Worm (Caenorhabditis elegans) whole organism, early embryonic: ENCODE results near the gene W04B5.8.

Experiments used
- B0310.2 ChIP-seq: sonication (generic microtip); optimal IDR thresholded peaks from 2 replicates; lab custom pipeline; 2016; ENCODE audit warnings: mild to moderate bottlenecking, missing genetic modification characterization, missing compliant biosample characterization
- F13C5.2 ChIP-seq: sonication (generic microtip); optimal IDR thresholded peaks from 2 replicates; lab custom pipeline; 2017; ENCODE audit warnings: mild to moderate bottlenecking, missing genetic modification characterization, inconsistent platforms, missing compliant biosample characterization
- aly-1 ChIP-seq: sonication (generic microtip); optimal IDR thresholded peaks from 2 replicates; lab custom pipeline; 2016; ENCODE audit warnings: missing genetic modification characterization, missing compliant biosample characterization
- ama-1 ChIP-seq: fragments of 150-350 bp; optimal IDR thresholded peaks from 2 replicates; lab custom pipeline; 2014
- ceh-13 ChIP-seq: fragments of 200-800 bp; sonication (Bioruptor generic); optimal IDR thresholded peaks from 2 replicates; lab custom pipeline; 2018; ENCODE audit warnings: mild to moderate bottlenecking, missing genetic modification characterization, missing compliant biosample characterization
- ceh-36 ChIP-seq: sonication (generic microtip); optimal IDR thresholded peaks from 2 replicates; lab custom pipeline; 2016; ENCODE audit warnings: missing genetic modification characterization, inconsistent platforms, missing compliant biosample characterization
- ets-7 ChIP-seq: sonication (generic microtip); optimal IDR thresholded peaks from 2 replicates; lab custom pipeline; 2016; ENCODE audit warnings: missing genotype, missing genetic modification characterization, missing compliant biosample characterization
- flt-1 ChIP-seq: fragments of 200-800 bp; sonication (Bioruptor generic); IDR thresholded peaks from 2 replicates; pipeline ENCODE4 v1.3.6; 2022; ENCODE audit warnings: missing genetic modification characterization, missing compliant biosample characterization
- hmbx-1 ChIP-seq: sonication (generic microtip); optimal IDR thresholded peaks from 2 replicates; lab custom pipeline; 2016; ENCODE audit warnings: mild to moderate bottlenecking, missing genetic modification characterization, missing compliant biosample characterization
- hmg-4 ChIP-seq: fragments of 200-800 bp; sonication (Bioruptor generic); optimal IDR thresholded peaks from 2 replicates; lab custom pipeline; 2018; ENCODE audit warnings: mild to moderate bottlenecking, missing genetic modification characterization, missing compliant biosample characterization
- hnd-1 ChIP-seq: sonication (generic microtip); optimal IDR thresholded peaks from 2 replicates; lab custom pipeline; 2016; ENCODE audit warnings: missing genetic modification characterization, missing compliant biosample characterization
- pes-1 ChIP-seq: fragments of 200-800 bp; sonication (Bioruptor generic); IDR thresholded peaks from 2 replicates; pipeline ENCODE4 v1.3.6; 2022; ENCODE audit warnings: missing genetic modification reagents, missing genetic modification characterization, missing compliant biosample characterization
- scrt-1 ChIP-seq: fragments of 200-800 bp; sonication (Bioruptor generic); IDR thresholded peaks from 2 replicates; pipeline ENCODE4 v1.3.6; 2022; ENCODE audit warnings: missing genetic modification characterization, missing compliant biosample characterization
- sea-1 ChIP-seq: fragments of 200-800 bp; sonication (Bioruptor generic); conservative IDR thresholded peaks from 2 replicates; pipeline ENCODE4 v1.3.6; 2022; ENCODE audit warnings: missing genetic modification characterization, missing compliant biosample characterization
- tbx-11 ChIP-seq: fragments of 200-800 bp; sonication (Bioruptor generic); IDR thresholded peaks from 2 replicates; pipeline ENCODE4 v1.3.6; 2022; ENCODE audit warnings: missing genetic modification characterization, missing compliant biosample characterization
- tbx-37 ChIP-seq: fragments of 200-800 bp; sonication (Bioruptor generic); conservative IDR thresholded peaks from 2 replicates; pipeline ENCODE4 v1.3.6; 2022; ENCODE audit warnings: missing genetic modification reagents, missing genetic modification characterization, missing compliant biosample characterization
- tra-4 ChIP-seq: sonication (generic microtip); optimal IDR thresholded peaks from 2 replicates; lab custom pipeline; 2017; ENCODE audit warnings: missing genetic modification characterization, missing compliant biosample characterization

Gene W04B5.8

ce11 chrIII:2426122-2426521 lies at the start of gene W04B5.8:
W04B5.8 (plus strand) TSS chrIII:2426316.
- no peak for TF ChIP-seq hmg-4 (GFP tag; lab: Kevin White, UChicago)
- no peak for TF ChIP-seq flt-1
- no peak for TF ChIP-seq tra-4 (tag; lab: Kevin White, UChicago)
- no peak for TF ChIP-seq ama-1 (lab: Kevin White, UChicago)
- TF ChIP-seq sea-1 (GFP tag; lab: Robert Waterston, UW): no peak
- TF ChIP-seq aly-1 (tag; lab: Kevin White, UChicago): no peak
- TF ChIP-seq hnd-1 (tag; lab: Kevin White, UChicago): no peak
- no peak for TF ChIP-seq scrt-1 (GFP tag; lab: Robert Waterston, UW)
- TF ChIP-seq tbx-11 (GFP tag; lab: Robert Waterston, UW): no peak
- no peak for TF ChIP-seq hmbx-1 (tag; lab: Kevin White, UChicago)
- no peak for TF ChIP-seq ceh-13 (GFP tag; lab: Kevin White, UChicago)
- TF ChIP-seq ets-7 (tag; lab: Kevin White, UChicago): no peak
- no peak for TF ChIP-seq tbx-37
- no peak for TF ChIP-seq B0310.2 (tag; lab: Kevin White, UChicago)

- TF ChIP-seq ets-7 (tag; lab: Kevin White, UChicago) (no peak), F13C5.2 (no peak), hnd-1 (tag; lab: Kevin White, UChicago) (no peak), hmg-4 (GFP tag; lab: Kevin White, UChicago) (no peak), hmbx-1 (tag; lab: Kevin White, UChicago) (no peak), ceh-36 (tag; lab: Kevin White, UChicago) (no peak), ama-1 (lab: Kevin White, UChicago) (no peak), flt-1 (no peak), aly-1 (tag; lab: Kevin White, UChicago) (no peak), tra-4 (tag; lab: Kevin White, UChicago) (no peak), pes-1 (no peak), tbx-11 (GFP tag; lab: Robert Waterston, UW) (no peak), scrt-1 (GFP tag; lab: Robert Waterston, UW) (no peak)
Observed at ce11 chrIII:2384364-2384763, 41.8 kb upstream of the W04B5.8 start.

DNA sequence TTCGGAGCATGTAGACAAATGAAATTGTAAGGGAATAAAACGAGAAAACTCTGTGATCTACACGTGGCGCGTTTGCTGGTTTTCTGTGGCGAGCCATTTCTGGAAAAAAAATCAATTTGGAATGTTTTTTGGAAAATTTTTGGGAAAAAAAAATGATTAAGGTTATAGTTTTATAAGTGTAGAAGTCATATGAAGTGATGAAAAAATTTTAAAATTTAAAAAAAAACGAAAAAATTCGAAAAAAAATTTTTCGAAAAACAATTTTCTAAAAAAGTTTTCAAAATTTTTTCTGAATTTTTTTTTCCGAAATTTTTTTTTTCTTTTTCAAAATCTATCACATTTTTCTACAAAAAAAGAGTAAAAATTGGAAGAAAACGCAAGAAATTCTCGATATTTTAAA lies 39.6 kb upstream of the W04B5.8 start, which contains the start of gene H14E04.3:
Gene H14E04.3 (minus strand): TSS at position 101 of the 400 bp plus-strand sequence.
- TF ChIP-seq flt-1 (no peak), tbx-11 (GFP tag; lab: Robert Waterston, UW) (no peak), B0310.2 (tag; lab: Kevin White, UChicago) (no peak), pes-1 (no peak), tbx-37 (no peak), hmbx-1 (tag; lab: Kevin White, UChicago) (no peak), ceh-36 (tag; lab: Kevin White, UChicago) (no peak), hmg-4 (GFP tag; lab: Kevin White, UChicago) (no peak), scrt-1 (GFP tag; lab: Robert Waterston, UW) (no peak), tra-4 (tag; lab: Kevin White, UChicago) (no peak), aly-1 (tag; lab: Kevin White, UChicago) (no peak), F13C5.2 (no peak), hnd-1 (tag; lab: Kevin White, UChicago) (no peak)

DNA sequence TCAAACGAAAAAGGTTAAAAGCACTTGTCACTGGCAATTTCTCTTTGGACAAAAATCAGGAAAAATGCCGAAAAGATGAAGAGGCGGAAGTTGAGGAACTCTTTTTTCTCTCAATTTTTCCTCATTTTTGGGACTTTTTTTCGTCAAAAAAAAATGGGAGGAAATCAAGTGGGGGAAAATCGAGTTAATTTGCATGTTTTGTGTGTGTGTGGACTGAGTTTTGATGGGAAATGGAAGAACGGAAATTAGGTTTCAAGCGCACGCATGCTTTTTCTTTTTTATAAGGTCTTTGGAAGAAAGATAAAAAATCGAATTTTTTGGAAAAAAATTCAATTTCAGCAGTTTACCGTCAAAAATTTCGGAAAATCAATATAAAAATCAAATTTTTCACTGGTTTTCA lies 34.4 kb upstream of the W04B5.8 start:
- TF ChIP-seq F13C5.2: no peak
- no peak for TF ChIP-seq B0310.2 (tag; lab: Kevin White, UChicago)
- TF ChIP-seq flt-1: no peak
- no peak for TF ChIP-seq sea-1 (GFP tag; lab: Robert Waterston, UW)
- no peak for TF ChIP-seq ceh-13 (GFP tag; lab: Kevin White, UChicago)
- no peak for TF ChIP-seq ets-7 (tag; lab: Kevin White, UChicago)
- TF ChIP-seq scrt-1 (GFP tag; lab: Robert Waterston, UW): no peak
- TF ChIP-seq hmg-4 (GFP tag; lab: Kevin White, UChicago): no peak
- no peak for TF ChIP-seq pes-1
- no peak for TF ChIP-seq ama-1 (lab: Kevin White, UChicago)
- TF ChIP-seq aly-1 (tag; lab: Kevin White, UChicago): no peak
- TF ChIP-seq ceh-36 (tag; lab: Kevin White, UChicago): no peak
- TF ChIP-seq tra-4 (tag; lab: Kevin White, UChicago): no peak
- no peak for TF ChIP-seq hnd-1 (tag; lab: Kevin White, UChicago)
- TF ChIP-seq hmbx-1 (tag; lab: Kevin White, UChicago): no peak
- TF ChIP-seq tbx-37: no peak
- TF ChIP-seq tbx-11 (GFP tag; lab: Robert Waterston, UW): no peak

ce11 chrIII:2393666-2394154 lies 32.4 kb upstream of the W04B5.8 start:
- TF ChIP-seq hnd-1 (tag; lab: Kevin White, UChicago): no peak
- no peak for TF ChIP-seq hmbx-1 (tag; lab: Kevin White, UChicago)
- no peak for TF ChIP-seq ceh-13 (GFP tag; lab: Kevin White, UChicago)
- TF ChIP-seq tra-4 (tag; lab: Kevin White, UChicago): no peak

DNA sequence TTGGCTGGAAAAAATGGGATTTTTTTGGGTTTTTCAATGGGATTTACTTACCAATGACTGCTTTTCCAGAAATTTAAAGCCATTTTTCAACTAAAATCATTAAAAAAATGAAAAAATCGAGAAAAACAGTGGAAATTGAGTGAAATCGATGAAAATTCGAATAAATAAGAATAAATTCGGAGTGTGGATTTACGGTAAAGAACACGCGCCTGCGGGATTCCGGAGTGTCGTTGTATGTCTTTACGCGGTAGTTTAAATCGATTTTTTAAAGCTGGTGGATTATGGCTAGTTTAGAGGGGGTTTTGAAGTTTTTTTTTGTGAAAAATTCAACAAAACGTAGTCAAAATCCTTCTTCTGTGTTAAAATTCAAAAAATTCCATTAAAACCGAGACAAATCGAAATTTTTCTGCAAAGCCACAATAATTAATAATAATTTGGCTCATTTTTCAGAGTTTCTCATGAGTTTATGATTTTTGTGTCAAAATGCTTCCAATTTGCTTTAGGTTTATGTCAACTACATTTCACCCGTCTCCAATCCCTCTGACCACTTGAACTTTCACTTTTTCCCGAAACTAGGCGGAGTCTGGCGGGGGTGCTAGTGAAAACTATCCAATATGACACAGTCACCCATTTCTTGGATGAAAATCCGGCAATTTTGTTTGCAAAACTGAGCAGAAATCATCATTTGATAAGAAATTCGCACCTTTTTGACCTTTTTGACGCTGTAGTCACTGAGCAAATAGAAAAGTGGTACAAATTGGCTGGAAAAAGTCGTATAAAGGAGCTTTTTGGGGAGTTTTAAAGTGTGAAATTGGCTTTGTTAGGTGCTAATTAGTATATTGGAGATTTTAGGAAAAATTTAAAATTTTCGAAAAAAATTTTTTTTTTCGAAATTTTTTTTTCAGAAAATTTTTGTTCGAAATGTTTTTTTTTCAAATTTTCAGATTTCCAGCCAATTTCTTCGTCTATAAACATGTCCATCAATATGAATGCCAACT lies 24.7 kb upstream of the W04B5.8 start, which contains the start of the genes cic-1 and strm-1:
Gene cic-1 (minus strand): TSS at position 96 of the 998 bp plus-strand sequence.
Gene strm-1 (plus strand): TSS at position 945 of the 998 bp plus-strand sequence.
- TF ChIP-seq ceh-13 (GFP tag; lab: Kevin White, UChicago) (no peak), B0310.2 (tag; lab: Kevin White, UChicago) (no peak), scrt-1 (GFP tag; lab: Robert Waterston, UW) (no peak), aly-1 (tag; lab: Kevin White, UChicago) (no peak)
